Fruit fly (Drosophila melanogaster) whole organism, embryonic: ENCODE data around the gene Ir68b.

Experiments used
- Ada2b ChIP-seq: fragments of 200-800 bp; sonication (Bioruptor generic); IDR thresholded peaks from 2 replicates; pipeline ENCODE4 v1.3.6; 2022; ENCODE audit warnings: missing biosample characterization, missing genetic modification characterization
- Aef1 ChIP-seq: fragments of 200-800 bp; sonication (Bioruptor generic); IDR thresholded peaks from 3 replicates; pipeline ENCODE4 v1.3.6; 2022; ENCODE audit warnings: missing biosample characterization, missing genetic modification characterization
- Atf6 ChIP-seq: fragments of 200-800 bp; sonication (Bioruptor generic); IDR thresholded peaks from 2 replicates; pipeline ENCODE4 v1.3.6; 2022; ENCODE audit warnings: missing biosample characterization, missing genetic modification characterization
- CG11504 ChIP-seq: fragments of 200-800 bp; sonication (Bioruptor generic); optimal IDR thresholded peaks from 3 replicates; lab custom pipeline; 2019; ENCODE audit warnings: missing biosample characterization, mild to moderate bottlenecking, missing genetic modification characterization, moderate library complexity
- CG12659 ChIP-seq: fragments of 200-800 bp; sonication (Bioruptor generic); optimal IDR thresholded peaks from 3 replicates; lab custom pipeline; 2017; ENCODE audit warnings: mild to moderate bottlenecking, missing biosample characterization, missing genetic modification reagents, missing genetic modification characterization
- CG13123 ChIP-seq: fragments of 200-800 bp; sonication (Bioruptor generic); optimal IDR thresholded peaks from 2 replicates; lab custom pipeline; 2016; ENCODE audit warnings: missing biosample characterization, missing genetic modification characterization
- CG15514 ChIP-seq: fragments of 200-800 bp; sonication (Bioruptor generic); optimal IDR thresholded peaks from 3 replicates; lab custom pipeline; 2017; ENCODE audit warnings: missing biosample characterization, missing genetic modification characterization, mild to moderate bottlenecking, moderate library complexity, missing genetic modification reagents
- CG1602 ChIP-seq: fragments of 200-800 bp; sonication (Bioruptor generic); optimal IDR thresholded peaks from 3 replicates; lab custom pipeline; 2016; ENCODE audit warnings: missing biosample characterization, missing genetic modification characterization
- CG16779 ChIP-seq: fragments of 200-800 bp; sonication (Bioruptor generic); IDR thresholded peaks from 2 replicates; pipeline ENCODE4 v1.3.6; 2022; ENCODE audit warnings: missing biosample characterization, missing genetic modification characterization
- CG2129 ChIP-seq: fragments of 200-800 bp; sonication (Bioruptor generic); IDR thresholded peaks from 2 replicates; pipeline ENCODE4 v1.3.6; 2022; ENCODE audit warnings: missing biosample characterization, missing genetic modification characterization; ENCODE audit not compliant: partially characterized antibody
- CG2202 ChIP-seq: fragments of 200-800 bp; sonication (Bioruptor generic); optimal IDR thresholded peaks from 2 replicates; lab custom pipeline; 2018; ENCODE audit warnings: missing biosample characterization, mild to moderate bottlenecking, missing genetic modification characterization
- CG3281 ChIP-seq: fragments of 200-800 bp; sonication (Bioruptor generic); optimal IDR thresholded peaks from 3 replicates; lab custom pipeline; 2017; ENCODE audit warnings: missing biosample characterization, mild to moderate bottlenecking, missing genetic modification characterization
- CG34224 ChIP-seq: fragments of 200-800 bp; sonication (Bioruptor generic); IDR thresholded peaks from 3 replicates; pipeline ENCODE4 v1.3.6; 2022; ENCODE audit warnings: missing biosample characterization, missing genetic modification characterization; ENCODE audit not compliant: partially characterized antibody
- CG6272 ChIP-seq: fragments of 200-800 bp; sonication (Bioruptor generic); IDR thresholded peaks from 2 replicates; pipeline ENCODE4 v1.3.6; 2022; ENCODE audit warnings: missing biosample characterization, missing genetic modification characterization
- CG6791 ChIP-seq: fragments of 200-800 bp; sonication (Bioruptor generic); IDR thresholded peaks from 3 replicates; pipeline ENCODE4 v1.3.6; 2022; ENCODE audit warnings: missing biosample characterization, missing genetic modification characterization; ENCODE audit not compliant: partially characterized antibody
- CG6813 ChIP-seq: fragments of 200-800 bp; sonication (Bioruptor generic); optimal IDR thresholded peaks from 2 replicates; lab custom pipeline; 2017; ENCODE audit warnings: missing biosample characterization, missing genetic modification characterization, mild to moderate bottlenecking, moderate library complexity, missing genetic modification reagents
- CG6854 ChIP-seq: fragments of 200-800 bp; sonication (Bioruptor generic); optimal IDR thresholded peaks from 3 replicates; lab custom pipeline; 2017; ENCODE audit warnings: missing biosample characterization, mild to moderate bottlenecking, missing genetic modification characterization
- CG7271 ChIP-seq: fragments of 200-800 bp; sonication (Bioruptor generic); optimal IDR thresholded peaks from 2 replicates; lab custom pipeline; 2018; ENCODE audit warnings: missing biosample characterization, mild to moderate bottlenecking, missing genetic modification characterization, moderate library complexity
- CG7357 ChIP-seq: fragments of 200-800 bp; sonication (Bioruptor generic); IDR thresholded peaks from 3 replicates; pipeline ENCODE4 v1.3.6; 2022; ENCODE audit warnings: missing biosample characterization, missing genetic modification characterization
- CG7928 ChIP-seq: fragments of 200-800 bp; sonication (Bioruptor generic); optimal IDR thresholded peaks from 2 replicates; lab custom pipeline; 2017; ENCODE audit warnings: missing biosample characterization, mild to moderate bottlenecking, missing genetic modification characterization
- CG8281 ChIP-seq: fragments of 200-800 bp; sonication (Bioruptor generic); optimal IDR thresholded peaks from 2 replicates; lab custom pipeline; 2018; ENCODE audit warnings: missing biosample characterization, mild to moderate bottlenecking, missing genetic modification characterization, moderate library complexity
- Deaf1 ChIP-seq: fragments of 200-800 bp; optimal IDR thresholded peaks from 3 replicates; lab custom pipeline; 2019; ENCODE audit warnings: missing biosample characterization, mild to moderate bottlenecking, missing genetic modification characterization, moderate library complexity
- Doc3 ChIP-seq: fragments of 200-800 bp; sonication (Bioruptor generic); IDR thresholded peaks from 3 replicates; pipeline ENCODE4 v1.3.6; 2022; ENCODE audit warnings: missing biosample characterization, missing genetic modification characterization; ENCODE audit not compliant: partially characterized antibody
- HLH4C ChIP-seq: fragments of 200-800 bp; sonication (Bioruptor generic); IDR thresholded peaks from 3 replicates; pipeline ENCODE4 v1.3.6; 2022; ENCODE audit warnings: missing biosample characterization, missing genetic modification characterization; ENCODE audit not compliant: partially characterized antibody
- Hey ChIP-seq: fragments of 200-800 bp; sonication (Bioruptor generic); optimal IDR thresholded peaks from 3 replicates; lab custom pipeline; 2018; ENCODE audit warnings: missing biosample characterization, mild to moderate bottlenecking, missing genetic modification characterization
- Hmx ChIP-seq: fragments of 200-800 bp; sonication (Bioruptor generic); optimal IDR thresholded peaks from 2 replicates; lab custom pipeline; 2016; ENCODE audit warnings: missing biosample characterization, missing genetic modification characterization
- Kr ChIP-seq: fragments of 200-800 bp; sonication (Bioruptor generic); optimal IDR thresholded peaks from 2 replicates; lab custom pipeline; 2017; ENCODE audit warnings: missing biosample characterization, mild to moderate bottlenecking, missing genetic modification characterization
- Mad ChIP-seq: fragments of 200-800 bp; sonication (Bioruptor generic); optimal IDR thresholded peaks from 2 replicates; lab custom pipeline; 2016; ENCODE audit warnings: missing biosample characterization, missing genetic modification characterization
- Med ChIP-seq: fragments of 200-800 bp; sonication (Bioruptor generic); peaks from one replicate; lab custom pipeline; 2016; ENCODE audit warnings: missing biosample characterization, missing genetic modification characterization, mild to moderate bottlenecking, inconsistent platforms, moderate library complexity
- Side ChIP-seq: fragments of 200-800 bp; sonication (Bioruptor generic); optimal IDR thresholded peaks from 2 replicates; lab custom pipeline; 2016; ENCODE audit warnings: missing biosample characterization, missing genetic modification characterization
- Tbp ChIP-seq: fragments of >200 bp; optimal IDR thresholded peaks from 2 replicates; lab custom pipeline; 2018; ENCODE audit warnings: missing biosample characterization, missing genetic modification characterization
- Xbp1 ChIP-seq: fragments of 200-800 bp; sonication (Bioruptor generic); optimal IDR thresholded peaks from 3 replicates; lab custom pipeline; 2016; ENCODE audit warnings: missing biosample characterization, mild to moderate bottlenecking, missing genetic modification characterization
- ab ChIP-seq: fragments of 200-800 bp; sonication (Bioruptor generic); optimal IDR thresholded peaks from 2 replicates; lab custom pipeline; 2016; ENCODE audit warnings: missing biosample characterization, missing genetic modification characterization
- amos ChIP-seq: fragments of 200-800 bp; sonication (Bioruptor generic); IDR thresholded peaks from 2 replicates; pipeline ENCODE4 v1.3.6; 2022; ENCODE audit warnings: missing biosample characterization, missing genetic modification characterization; ENCODE audit not compliant: partially characterized antibody
- ara ChIP-seq: fragments of 200-800 bp; sonication (Bioruptor generic); IDR thresholded peaks from 2 replicates; pipeline ENCODE4 v1.3.6; 2022; ENCODE audit warnings: missing biosample characterization, missing genetic modification characterization
- bcd ChIP-seq: fragments of 200-800 bp; sonication (Bioruptor generic); optimal IDR thresholded peaks from 2 replicates; lab custom pipeline; 2017; ENCODE audit warnings: missing biosample characterization, mild to moderate bottlenecking, missing genetic modification characterization
- bowl ChIP-seq: fragments of 200-800 bp; sonication (Bioruptor generic); IDR thresholded peaks from 2 replicates; pipeline ENCODE4 v1.3.6; 2022; ENCODE audit warnings: missing biosample characterization, missing genetic modification characterization
- bsh ChIP-seq, 2 experiments: fragments of 200-800 bp; sonication (Bioruptor generic); optimal IDR thresholded peaks; 2 replicates each; lab custom pipeline; 2017 to 2018; ENCODE audit warnings: mild to moderate bottlenecking in 2 of 2, missing biosample characterization in 2 of 2, missing genetic modification characterization in 2 of 2, moderate library complexity in 1 of 2
- dan ChIP-seq: fragments of 200-800 bp; sonication (Bioruptor generic); IDR thresholded peaks from 2 replicates; pipeline ENCODE4 v1.3.6; 2022; ENCODE audit warnings: missing biosample characterization, missing genetic modification characterization
- gfzf ChIP-seq: fragments of 200-800 bp; sonication (Bioruptor generic); optimal IDR thresholded peaks from 2 replicates; lab custom pipeline; 2016; ENCODE audit warnings: missing biosample characterization, mild to moderate bottlenecking, missing genetic modification characterization, moderate library complexity
- hbn ChIP-seq: fragments of 200-800 bp; sonication (Bioruptor generic); IDR thresholded peaks from 2 replicates; pipeline ENCODE4 v1.3.6; 2022; ENCODE audit warnings: missing biosample characterization, missing genetic modification characterization; ENCODE audit not compliant: partially characterized antibody
- onecut ChIP-seq: fragments of 200-800 bp; sonication (Bioruptor generic); IDR thresholded peaks from 2 replicates; pipeline ENCODE4 v1.3.6; 2022; ENCODE audit warnings: missing biosample characterization, missing genetic modification characterization
- pfk ChIP-seq: fragments of 200-800 bp; sonication (Bioruptor generic); optimal IDR thresholded peaks from 2 replicates; lab custom pipeline; 2018; ENCODE audit warnings: missing biosample characterization, mild to moderate bottlenecking, missing genetic modification characterization, moderate library complexity
- schlank ChIP-seq: fragments of 200-800 bp; sonication (Bioruptor generic); optimal IDR thresholded peaks from 2 replicates; lab custom pipeline; 2018; ENCODE audit warnings: missing biosample characterization, mild to moderate bottlenecking, missing genetic modification characterization
- sens ChIP-seq: fragments of 200-800 bp; sonication (Bioruptor generic); peaks from one replicate; lab custom pipeline; 2016; ENCODE audit warnings: missing biosample characterization, missing genetic modification characterization
- sens-2 ChIP-seq: fragments of 200-800 bp; sonication (Bioruptor generic); IDR thresholded peaks from 2 replicates; pipeline ENCODE4 v1.3.6; 2022; ENCODE audit warnings: missing biosample characterization, missing genetic modification characterization
- slp2 ChIP-seq: fragments of 200-800 bp; sonication (Bioruptor generic); optimal IDR thresholded peaks from 2 replicates; lab custom pipeline; 2016; ENCODE audit warnings: missing biosample characterization, missing genetic modification characterization
- sug ChIP-seq: fragments of 200-800 bp; optimal IDR thresholded peaks from 2 replicates; lab custom pipeline; 2019; ENCODE audit warnings: missing biosample characterization, mild to moderate bottlenecking, missing genetic modification characterization, moderate library complexity
- tx ChIP-seq: fragments of 200-800 bp; sonication (Bioruptor generic); optimal IDR thresholded peaks from 2 replicates; lab custom pipeline; 2016; ENCODE audit warnings: missing biosample characterization, missing genetic modification characterization
- vnd ChIP-seq: fragments of 200-800 bp; sonication (Bioruptor generic); IDR thresholded peaks from 3 replicates; pipeline ENCODE4 v1.3.6; 2022; ENCODE audit warnings: missing biosample characterization, missing genetic modification characterization; ENCODE audit not compliant: partially characterized antibody
- zf30C ChIP-seq: fragments of 200-800 bp; sonication (Bioruptor generic); optimal IDR thresholded peaks from 3 replicates; lab custom pipeline; 2018; ENCODE audit warnings: missing biosample characterization, mild to moderate bottlenecking, missing genetic modification characterization

Gene Ir68b

DNA sequence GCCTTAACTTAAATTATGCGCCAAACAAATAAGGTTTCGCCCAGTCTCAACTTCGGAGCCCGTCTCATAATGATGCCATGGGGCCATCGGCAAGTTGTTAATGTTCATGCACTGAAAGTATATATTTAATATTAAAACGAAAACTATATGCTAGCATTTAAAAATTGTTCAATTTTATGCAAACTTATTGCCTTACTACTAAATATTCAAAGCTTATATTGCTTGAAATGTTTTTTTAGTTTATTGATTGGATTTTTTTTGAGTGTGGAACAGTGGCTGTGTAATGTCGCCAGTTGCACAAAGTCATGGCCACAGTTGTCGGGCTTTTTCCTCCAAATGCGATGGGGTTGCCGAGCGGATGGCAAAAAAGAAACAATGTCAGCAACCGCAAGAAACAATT lies 13.0 kb downstream of the Ir68b start (continued):
- TF ChIP-seq CG11504 (tag; lab: Kevin White, UChicago) (peak; percentile 32), CG1602 (GFP tag; lab: Kevin White, UChicago) (no peak), bowl (GFP tag; lab: Robert Waterston, UW) (no peak), Aef1 (no peak), ara (GFP tag; lab: Robert Waterston, UW) (no peak), CG7357 (GFP tag; lab: Robert Waterston, UW) (no peak), vnd (GFP tag; lab: Robert Waterston, UW) (no peak), Atf6 (GFP tag; lab: Robert Waterston, UW) (no peak), Ada2b (GFP tag; lab: Robert Waterston, UW) (peak; percentile 51; the same call in 1 of the 2 replicates), Doc3 (GFP tag; lab: Robert Waterston, UW) (no peak), CG6854 (GFP tag; lab: Kevin White, UChicago) (no peak), CG15514 (no peak), hbn (GFP tag; lab: Robert Waterston, UW) (no peak), ab (no peak), onecut (GFP tag; lab: Robert Waterston, UW) (no peak), Deaf1 (tag; lab: Kevin White, UChicago) (no peak), CG12659 (no peak), Hey (tag; lab: Kevin White, UChicago) (no peak), schlank (tag; lab: Kevin White, UChicago) (no peak), HLH4C (GFP tag; lab: Robert Waterston, UW) (no peak), gfzf (GFP tag; lab: Kevin White, UChicago) (no peak), amos (GFP tag; lab: Robert Waterston, UW) (no peak), Med (GFP tag; lab: Kevin White, UChicago) (peak; percentile 46), tx (no peak), bcd (no peak), Side (GFP tag; lab: Kevin White, UChicago) (no peak), zf30C (GFP tag; lab: Kevin White, UChicago) (no peak), CG8281 (tag; lab: Kevin White, UChicago) (no peak), CG6272 (GFP tag; lab: Robert Waterston, UW) (no peak), Hmx (no peak), slp2 (GFP tag; lab: Kevin White, UChicago) (no peak), sens-2 (GFP tag; lab: Robert Waterston, UW) (0 out of 2 replicates have a peak, but pooled peaks have one; percentile 41), pfk (GFP tag; lab: Kevin White, UChicago) (no peak), CG2202 (tag; lab: Kevin White, UChicago) (no peak), Xbp1 (peak; percentile 13), Tbp (GFP tag; lab: Kevin White, UChicago) (no peak), sug (no peak), sens (GFP tag; lab: Kevin White, UChicago) (peak; percentile 73), CG6813 (GFP tag; lab: Kevin White, UChicago) (no peak), Mad (GFP tag; lab: Kevin White, UChicago) (no peak), bsh (GFP tag; optimal IDR thresholded peaks at IDR 0.05; lab: Kevin White, UChicago) (peak in 1 of 2 experiments; percentile 37), CG3281 (GFP tag; lab: Kevin White, UChicago) (no peak), CG6791 (GFP tag; lab: Robert Waterston, UW) (no peak), dan (GFP tag; lab: Robert Waterston, UW) (no peak), CG2129 (GFP tag; lab: Robert Waterston, UW) (no peak), CG34224 (GFP tag; lab: Robert Waterston, UW) (no peak), CG13123 (no peak), CG7928 (no peak), CG7271 (no peak), Kr (GFP tag; lab: Kevin White, UChicago) (no peak), CG16779 (GFP tag; lab: Robert Waterston, UW) (no peak)
